Fruit fly (Drosophila melanogaster) whole organism, embryonic: ENCODE measurements around the gene CG42324.

Source experiments
- CG31365 ChIP-seq: fragments of 200-800 bp; sonication (Bioruptor generic); optimal IDR thresholded peaks from 2 replicates; lab custom pipeline; 2018; ENCODE audit warnings: missing biosample characterization, mild to moderate bottlenecking, missing genetic modification characterization
- CG7372 ChIP-seq: fragments of 200-800 bp; sonication (Bioruptor generic); IDR thresholded peaks from 2 replicates; pipeline ENCODE4 v1.3.6; 2022; ENCODE audit warnings: missing biosample characterization, missing genetic modification characterization
- Drgx ChIP-seq: fragments of 200-800 bp; sonication (Bioruptor generic); IDR thresholded peaks from 2 replicates; pipeline ENCODE4 v1.3.6; 2022; ENCODE audit warnings: missing biosample characterization, missing genetic modification characterization
- Eip74EF ChIP-seq, 2 experiments: fragments of 200-800 bp in 1 of 2; fragments of >200 bp in 1 of 2; sonication (Bioruptor generic) in 1 of 2; optimal IDR thresholded peaks; 2 replicates each; lab custom pipeline; 2017 to 2019; ENCODE audit warnings: missing biosample characterization in 2 of 2, missing genetic modification characterization in 2 of 2, mild to moderate bottlenecking in 1 of 2, moderate library complexity in 1 of 2
- Pdp1 ChIP-seq, 2 experiments: fragments of 200-800 bp; sonication (Bioruptor generic); optimal IDR thresholded peaks; 3 replicates each; lab custom pipeline; 2016; ENCODE audit warnings: missing biosample characterization in 2 of 2, missing genetic modification characterization in 2 of 2, mild to moderate bottlenecking in 1 of 2, moderate library complexity in 1 of 2
- Xrp1 ChIP-seq: fragments of 200-800 bp; sonication (Bioruptor generic); IDR thresholded peaks from 2 replicates; pipeline ENCODE4 v1.3.6; 2022; ENCODE audit warnings: missing biosample characterization, missing genetic modification characterization
- ci ChIP-seq: fragments of 200-800 bp; sonication (Bioruptor generic); IDR thresholded peaks from 3 replicates; pipeline ENCODE4 v1.3.6; 2022; ENCODE audit warnings: missing biosample characterization, missing genetic modification characterization
- sens ChIP-seq: fragments of 200-800 bp; sonication (Bioruptor generic); peaks from one replicate; lab custom pipeline; 2016; ENCODE audit warnings: missing biosample characterization, missing genetic modification characterization

Gene CG42324

DNA sequence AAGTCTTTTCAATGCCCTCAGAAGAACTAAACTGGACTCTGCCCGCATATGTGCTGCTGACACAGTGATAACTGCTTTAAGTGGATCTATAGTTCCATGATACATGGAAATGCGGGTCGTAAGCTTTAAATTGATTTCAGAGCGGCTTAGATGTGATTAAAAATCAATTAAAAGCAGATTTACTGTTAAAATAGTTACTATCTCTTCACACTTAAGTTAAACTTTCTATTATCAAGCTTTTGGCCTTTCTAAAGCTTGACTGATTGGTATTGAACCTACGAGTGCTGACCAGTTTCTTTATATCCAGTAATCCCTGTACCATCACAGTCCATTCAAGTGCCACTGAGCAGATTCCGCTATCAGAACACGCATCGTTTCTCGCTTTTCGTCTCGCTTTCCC, 84.2 kb downstream of the CG42324 start (continued):
- TF ChIP-seq CG7372 (GFP tag; lab: Robert Waterston, UW) (peak; percentile 12; the same call in 1 of the 2 replicates), sens (GFP tag; lab: Kevin White, UChicago) (peak; percentile 93), Eip74EF (GFP tag; optimal IDR thresholded peaks at IDR 0.05; lab: Kevin White, UChicago) (peak in 1 of 2 experiments; percentile 58), CG31365 (tag; lab: Kevin White, UChicago) (no peak)
- TF ChIP-seq, all 482 proteins: peak for 231

DNA sequence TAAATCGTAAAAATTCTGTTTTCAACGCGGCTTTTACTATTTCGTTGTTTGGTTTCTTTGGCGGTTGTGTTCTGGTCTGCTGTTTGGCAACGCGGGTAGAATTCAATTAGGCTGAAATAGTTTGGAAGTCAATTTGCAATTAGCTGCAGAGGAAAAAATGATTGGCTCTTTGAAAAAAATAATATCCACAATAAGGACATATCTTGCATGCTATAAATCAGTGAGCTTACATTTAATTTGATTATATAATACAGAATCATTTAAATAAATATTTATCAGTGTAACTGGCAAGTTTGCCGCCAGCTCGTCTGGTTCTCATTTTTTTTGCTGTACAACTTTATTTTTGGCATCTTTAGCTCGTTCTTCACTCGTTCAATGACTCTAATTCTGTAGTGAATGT, 85.9 kb downstream of the CG42324 start:
- TF ChIP-seq ci (GFP tag; lab: Robert Waterston, UW) (no peak), Xrp1 (GFP tag; lab: Robert Waterston, UW) (0 out of 2 replicates have a peak, but pooled peaks have one; percentile 11), Pdp1 (GFP tag; optimal IDR thresholded peaks at IDR 0.05; lab: Kevin White, UChicago) (peak in 1 of 2 experiments; percentile 53), Drgx (GFP tag; lab: Robert Waterston, UW) (peak; percentile 31; the same call in 1 of the 2 replicates)
